Worm (Caenorhabditis elegans) whole organism, late embryonic: ENCODE results near the gene B0250.7.

ENCODE experiments used
- F13H6.1 ChIP-seq: sonication (generic microtip); optimal IDR thresholded peaks from 2 replicates; lab custom pipeline; 2016; ENCODE audit warnings: missing genetic modification characterization, missing compliant biosample characterization
- ets-4 ChIP-seq: sonication (generic microtip); optimal IDR thresholded peaks from 2 replicates; lab custom pipeline; 2016; ENCODE audit warnings: missing genetic modification characterization, missing compliant biosample characterization
- nhr-11 ChIP-seq: fragments of 150-350 bp; optimal IDR thresholded peaks from 2 replicates; lab custom pipeline; 2014; ENCODE audit warnings: missing biosample characterization, missing genetic modification characterization
- pha-2 ChIP-seq: sonication (generic microtip); optimal IDR thresholded peaks from 2 replicates; lab custom pipeline; 2017; ENCODE audit warnings: mild to moderate bottlenecking, missing genetic modification characterization, missing compliant biosample characterization
- pha-4 ChIP-seq: fragments of 150-350 bp; optimal IDR thresholded peaks from 2 replicates; lab custom pipeline; 2018; ENCODE audit warnings: missing biosample characterization, missing genetic modification reagents, missing genetic modification characterization
- tbx-7 ChIP-seq: sonication (generic microtip); optimal IDR thresholded peaks from 2 replicates; lab custom pipeline; 2016; ENCODE audit warnings: missing genotype, missing genetic modification characterization, missing compliant biosample characterization

ce11 chrV:20451793-20452192 is 24.1 kb downstream of the B0250.7 start:
- no peak for TF ChIP-seq pha-4 (tag; lab: Kevin White, UChicago)
- TF ChIP-seq nhr-11 (tag; lab: Kevin White, UChicago): no peak
- TF ChIP-seq pha-2 (tag; lab: Kevin White, UChicago): no peak
- no peak for TF ChIP-seq ets-4 (tag; lab: Kevin White, UChicago)
- no peak for TF ChIP-seq F13H6.1 (tag; lab: Kevin White, UChicago)
- TF ChIP-seq tbx-7 (tag; lab: Kevin White, UChicago): no peak
